Worm (Caenorhabditis elegans): ENCODE data around the gene ZK1290.14.

ZK1290.14 gene

ce11 chrII:7543808-7544207 lies 11.6 kb downstream of the ZK1290.14 start, which contains the start of gene rol-8:
rol-8 (plus strand) TSS chrII:7544108.
- TF ChIP-seq nhr-129 (tag; optimal IDR thresholded peaks at IDR 0.05), result no peak
- TF ChIP-seq nhr-237 (tag; optimal IDR thresholded peaks at IDR 0.05), result no peak
- TF ChIP-seq crh-2 (tag; optimal IDR thresholded peaks at IDR 0.05), result no peak
- TF ChIP-seq nhr-25 (tag; optimal IDR thresholded peaks at IDR 0.05), result no peak
- TF ChIP-seq nhr-10 (tag; optimal IDR thresholded peaks at IDR 0.05), result no peak
- TF ChIP-seq sma-9 (GFP tag; optimal IDR thresholded peaks at IDR 0.05), result no peak
- TF ChIP-seq sma-9 (tag; optimal IDR thresholded peaks at IDR 0.05), result no peak
- TF ChIP-seq egl-27 (tag; optimal IDR thresholded peaks at IDR 0.05), result no peak
- no peak for TF ChIP-seq peb-1 (tag; optimal IDR thresholded peaks at IDR 0.05)
- no peak for TF ChIP-seq skn-1 (tag; optimal IDR thresholded peaks at IDR 0.05)
- no peak for TF ChIP-seq ama-1 (optimal IDR thresholded peaks at IDR 0.05)
- no peak for TF ChIP-seq lin-11 (tag; optimal IDR thresholded peaks at IDR 0.05)
- TF ChIP-seq ceh-82 (tag; optimal IDR thresholded peaks at IDR 0.05), result no peak
- no peak for TF ChIP-seq snpc-4 (tag; optimal IDR thresholded peaks at IDR 0.05)
- no peak for TF ChIP-seq nhr-77 (tag; optimal IDR thresholded peaks at IDR 0.05)
- no peak for TF ChIP-seq aly-2 (tag; optimal IDR thresholded peaks at IDR 0.05)

ce11 chrII:7542952-7543351 lies 12.4 kb downstream of the ZK1290.14 start:
- no peak for TF ChIP-seq gmeb-1 (tag; optimal IDR thresholded peaks at IDR 0.05)
- no peak for TF ChIP-seq ama-1 (optimal IDR thresholded peaks at IDR 0.05)

ce11 chrII:7537603-7538230 lies 17.7 kb downstream of the ZK1290.14 start, which contains the start of gene nfi-1:
nfi-1 (plus strand) TSS chrII:7538180.
- TF ChIP-seq elt-1 (tag; optimal IDR thresholded peaks at IDR 0.05), result no peak
- no peak for TF ChIP-seq ama-1 (optimal IDR thresholded peaks at IDR 0.05)
- TF ChIP-seq nhr-11 (tag; optimal IDR thresholded peaks at IDR 0.05), result no peak
- TF ChIP-seq crh-2 (tag; optimal IDR thresholded peaks at IDR 0.05), result peak; percentile 36
- peak; percentile 3 to 95 for TF ChIP-seq lsy-2 (tag; optimal IDR thresholded peaks at IDR 0.05)
- TF ChIP-seq Y55F3AM.14 (GFP tag; optimal IDR thresholded peaks at IDR 0.05), result no peak
- peak; percentile 45 for TF ChIP-seq nhr-129 (tag; optimal IDR thresholded peaks at IDR 0.05)
- TF ChIP-seq sem-4 (tag; optimal IDR thresholded peaks at IDR 0.05), result no peak
- no peak for TF ChIP-seq nhr-10 (tag; optimal IDR thresholded peaks at IDR 0.05)
- TF ChIP-seq sma-3 (GFP tag; optimal IDR thresholded peaks at IDR 0.05), result peak; percentile 18
- no peak for TF ChIP-seq lin-11 (tag; optimal IDR thresholded peaks at IDR 0.05)
- TF ChIP-seq C34F6.9 (tag; optimal IDR thresholded peaks at IDR 0.05), result peak; percentile 70
- peak; percentile 27 for TF ChIP-seq gmeb-1 (tag; optimal IDR thresholded peaks at IDR 0.05)
- TF ChIP-seq unc-55 (GFP tag; optimal IDR thresholded peaks at IDR 0.05), result peak; percentile 59
- TF ChIP-seq sma-9 (GFP tag; optimal IDR thresholded peaks at IDR 0.05), result peak; percentile 62
- no peak for TF ChIP-seq sma-9 (tag; optimal IDR thresholded peaks at IDR 0.05)
- TF ChIP-seq blmp-1 (tag; optimal IDR thresholded peaks at IDR 0.05; ENCODE audit: insufficient read depth), result no peak
- no peak for TF ChIP-seq dmd-4 (tag; optimal IDR thresholded peaks at IDR 0.05)
- no peak for TF ChIP-seq unc-39 (tag; optimal IDR thresholded peaks at IDR 0.05)
- TF ChIP-seq mab-5 (tag; optimal IDR thresholded peaks at IDR 0.05), result no peak
- no peak for TF ChIP-seq nhr-12 (tag; optimal IDR thresholded peaks at IDR 0.05)
- TF ChIP-seq mbf-1 (tag; optimal IDR thresholded peaks at IDR 0.05), result no peak
- TF ChIP-seq aly-2 (tag; optimal IDR thresholded peaks at IDR 0.05), result no peak
- peak; percentile 32 for TF ChIP-seq lin-13 (GFP tag; optimal IDR thresholded peaks at IDR 0.05)
- no peak for TF ChIP-seq nhr-6 (tag; optimal IDR thresholded peaks at IDR 0.05)
- TF ChIP-seq elt-3 (tag; optimal IDR thresholded peaks at IDR 0.05), result no peak
- no peak for TF ChIP-seq ceh-82 (tag; optimal IDR thresholded peaks at IDR 0.05)

ce11 chrII:7534934-7535333 lies 20.5 kb downstream of the ZK1290.14 start, which contains the start of gene ZK1290.13:
ZK1290.13 (plus strand) TSS chrII:7535006.
- no peak for TF ChIP-seq C34F6.9 (tag; optimal IDR thresholded peaks at IDR 0.05)
- peak; percentile 70 for TF ChIP-seq fos-1 (tag; optimal IDR thresholded peaks at IDR 0.05)
- no peak for TF ChIP-seq ZK546.5 (tag; optimal IDR thresholded peaks at IDR 0.05)
- TF ChIP-seq ama-1 (optimal IDR thresholded peaks at IDR 0.05), result no peak
- TF ChIP-seq skn-1 (tag; optimal IDR thresholded peaks at IDR 0.05), result no peak
- TF ChIP-seq nhr-25 (tag; optimal IDR thresholded peaks at IDR 0.05), result no peak
- TF ChIP-seq aly-2 (tag; optimal IDR thresholded peaks at IDR 0.05), result no peak
- TF ChIP-seq sem-4 (tag; optimal IDR thresholded peaks at IDR 0.05), result no peak
- TF ChIP-seq elt-1 (tag; optimal IDR thresholded peaks at IDR 0.05), result no peak
- TF ChIP-seq crh-2 (tag; optimal IDR thresholded peaks at IDR 0.05), result peak; percentile 14
- TF ChIP-seq lin-11 (tag; optimal IDR thresholded peaks at IDR 0.05), result no peak

Data from whole organism, L2 larva.